Fruit fly (Drosophila melanogaster) whole organism, embryonic: ENCODE data around the gene dnc.

Experiments
- Aef1 ChIP-seq: fragments of 200-800 bp; sonication (Bioruptor generic); IDR thresholded peaks from 3 replicates; pipeline ENCODE4 v1.3.6; 2022; ENCODE audit warnings: missing biosample characterization, missing genetic modification characterization
- CG10979 ChIP-seq: fragments of 200-800 bp; sonication (Bioruptor generic); optimal IDR thresholded peaks from 2 replicates; lab custom pipeline; 2018; ENCODE audit warnings: missing biosample characterization, mild to moderate bottlenecking, missing genetic modification characterization, moderate library complexity
- CG11723 ChIP-seq: fragments of 200-800 bp; sonication (Bioruptor generic); optimal IDR thresholded peaks from 2 replicates; lab custom pipeline; 2017; ENCODE audit warnings: missing biosample characterization, mild to moderate bottlenecking, missing genetic modification characterization
- CG12155 ChIP-seq: fragments of 200-800 bp; sonication (Bioruptor generic); optimal IDR thresholded peaks from 3 replicates; lab custom pipeline; 2016; ENCODE audit warnings: missing biosample characterization, missing genetic modification characterization
- CG12391 ChIP-seq: fragments of 200-800 bp; sonication (Bioruptor generic); optimal IDR thresholded peaks from 3 replicates; lab custom pipeline; 2018; ENCODE audit warnings: missing biosample characterization, mild to moderate bottlenecking, missing genetic modification characterization, moderate library complexity
- CG12744 ChIP-seq: fragments of 200-800 bp; sonication (Bioruptor generic); optimal IDR thresholded peaks from 2 replicates; lab custom pipeline; 2016; ENCODE audit warnings: missing biosample characterization, missing genetic modification characterization
- CG13123 ChIP-seq: fragments of 200-800 bp; sonication (Bioruptor generic); optimal IDR thresholded peaks from 2 replicates; lab custom pipeline; 2016; ENCODE audit warnings: missing biosample characterization, missing genetic modification characterization
- CG13287 ChIP-seq: fragments of 200-800 bp; sonication (Bioruptor generic); IDR thresholded peaks from 2 replicates; pipeline ENCODE4 v1.3.6; 2022; ENCODE audit warnings: missing biosample characterization, missing genetic modification characterization; ENCODE audit not compliant: partially characterized antibody
- CG1529 ChIP-seq: fragments of 200-800 bp; sonication (Bioruptor generic); optimal IDR thresholded peaks from 3 replicates; lab custom pipeline; 2018; ENCODE audit warnings: missing biosample characterization, missing genetic modification characterization
- CG15601 ChIP-seq: fragments of 200-800 bp; sonication (Bioruptor generic); optimal IDR thresholded peaks from 3 replicates; lab custom pipeline; 2019; ENCODE audit warnings: missing biosample characterization, mild to moderate bottlenecking, missing genetic modification characterization, moderate library complexity
- CG17802 ChIP-seq: fragments of 200-800 bp; sonication (Bioruptor generic); optimal IDR thresholded peaks from 2 replicates; lab custom pipeline; 2018; ENCODE audit warnings: missing biosample characterization, mild to moderate bottlenecking, missing genetic modification characterization, moderate library complexity
- CG18476 ChIP-seq: fragments of 200-800 bp; sonication (Bioruptor generic); optimal IDR thresholded peaks from 2 replicates; lab custom pipeline; 2016; ENCODE audit warnings: missing biosample characterization, mild to moderate bottlenecking, missing genetic modification characterization
- CG2202 ChIP-seq: fragments of 200-800 bp; sonication (Bioruptor generic); optimal IDR thresholded peaks from 2 replicates; lab custom pipeline; 2018; ENCODE audit warnings: missing biosample characterization, mild to moderate bottlenecking, missing genetic modification characterization
- CG32772 ChIP-seq: fragments of 200-800 bp; sonication (Bioruptor generic); IDR thresholded peaks from 2 replicates; pipeline ENCODE4 v1.3.6; 2022; ENCODE audit warnings: missing biosample characterization, missing genetic modification characterization
- CG33557 ChIP-seq: fragments of 200-800 bp; sonication (Bioruptor generic); optimal IDR thresholded peaks from 2 replicates; lab custom pipeline; 2019; ENCODE audit warnings: missing biosample characterization, mild to moderate bottlenecking, missing genetic modification characterization, moderate library complexity
- CG43689 ChIP-seq: fragments of 200-800 bp; sonication (Bioruptor generic); IDR thresholded peaks from 2 replicates; pipeline ENCODE4 v1.3.6; 2022; ENCODE audit warnings: missing biosample characterization, missing genetic modification characterization
- CG4617 ChIP-seq: fragments of 200-800 bp; sonication (Bioruptor generic); optimal IDR thresholded peaks from 3 replicates; lab custom pipeline; 2016; ENCODE audit warnings: missing biosample characterization, missing genetic modification characterization, borderline replicate concordance
- CG5245 ChIP-seq: fragments of 200-800 bp; sonication (Bioruptor generic); optimal IDR thresholded peaks from 3 replicates; lab custom pipeline; 2016; ENCODE audit warnings: missing biosample characterization, missing genetic modification characterization
- CG6654 ChIP-seq: fragments of 200-800 bp; sonication (Bioruptor generic); optimal IDR thresholded peaks from 2 replicates; lab custom pipeline; 2017; ENCODE audit warnings: missing biosample characterization, mild to moderate bottlenecking, missing genetic modification characterization
- CG6791 ChIP-seq: fragments of 200-800 bp; sonication (Bioruptor generic); IDR thresholded peaks from 3 replicates; pipeline ENCODE4 v1.3.6; 2022; ENCODE audit warnings: missing biosample characterization, missing genetic modification characterization; ENCODE audit not compliant: partially characterized antibody
- CG8290 ChIP-seq, 3 experiments: fragments of 200-800 bp; sonication (Bioruptor generic); optimal IDR thresholded peaks; 2 replicates each; lab custom pipeline; 2016 to 2019; ENCODE audit warnings: missing biosample characterization in 3 of 3, missing genetic modification characterization in 3 of 3, mild to moderate bottlenecking in 2 of 3, moderate library complexity in 1 of 3
- CG9609 ChIP-seq: fragments of 200-800 bp; sonication (Bioruptor generic); optimal IDR thresholded peaks from 3 replicates; lab custom pipeline; 2016; ENCODE audit warnings: missing biosample characterization, missing genetic modification characterization
- D19A ChIP-seq: fragments of 200-800 bp; optimal IDR thresholded peaks from 3 replicates; lab custom pipeline; 2019; ENCODE audit warnings: missing biosample characterization, mild to moderate bottlenecking, missing genetic modification characterization, moderate library complexity
- Dek ChIP-seq: fragments of 200-800 bp; sonication (Bioruptor generic); optimal IDR thresholded peaks from 3 replicates; lab custom pipeline; 2019; ENCODE audit warnings: missing biosample characterization, mild to moderate bottlenecking, missing genetic modification characterization, moderate library complexity
- Dp ChIP-seq: fragments of 200-800 bp; sonication (Bioruptor generic); optimal IDR thresholded peaks from 2 replicates; lab custom pipeline; 2018; ENCODE audit warnings: missing biosample characterization, mild to moderate bottlenecking, missing genetic modification characterization, moderate library complexity
- GATAe ChIP-seq: fragments of 200-800 bp; sonication (Bioruptor generic); conservative IDR thresholded peaks from 2 replicates; pipeline ENCODE4 v1.3.6; 2022; ENCODE audit warnings: missing biosample characterization, missing genetic modification characterization
- Gsc ChIP-seq: fragments of 200-800 bp; sonication (Bioruptor generic); IDR thresholded peaks from 2 replicates; pipeline ENCODE4 v1.3.6; 2022; ENCODE audit warnings: missing biosample characterization, missing genetic modification characterization
- HLH4C ChIP-seq: fragments of 200-800 bp; sonication (Bioruptor generic); IDR thresholded peaks from 3 replicates; pipeline ENCODE4 v1.3.6; 2022; ENCODE audit warnings: missing biosample characterization, missing genetic modification characterization; ENCODE audit not compliant: partially characterized antibody
- Hand ChIP-seq: fragments of 200-800 bp; sonication (Bioruptor generic); optimal IDR thresholded peaks from 2 replicates; lab custom pipeline; 2017; ENCODE audit warnings: mild to moderate bottlenecking, missing biosample characterization, missing genetic modification reagents, missing genetic modification characterization
- Hey ChIP-seq: fragments of 200-800 bp; sonication (Bioruptor generic); optimal IDR thresholded peaks from 3 replicates; lab custom pipeline; 2018; ENCODE audit warnings: missing biosample characterization, mild to moderate bottlenecking, missing genetic modification characterization
- Lhr ChIP-seq: fragments of 200-800 bp; sonication (Bioruptor generic); optimal IDR thresholded peaks from 3 replicates; lab custom pipeline; 2017; ENCODE audit warnings: mild to moderate bottlenecking, missing biosample characterization, missing genetic modification reagents, missing genetic modification characterization
- Mes4 ChIP-seq: fragments of 200-800 bp; sonication (Bioruptor generic); optimal IDR thresholded peaks from 2 replicates; lab custom pipeline; 2016; ENCODE audit warnings: missing biosample characterization, missing genetic modification characterization
- Mrtf ChIP-seq: fragments of 200-800 bp; sonication (Bioruptor generic); IDR thresholded peaks from 3 replicates; pipeline ENCODE4 v1.3.6; 2022; ENCODE audit warnings: missing biosample characterization, missing genetic modification characterization
- Pdp1 ChIP-seq, 2 experiments: fragments of 200-800 bp; sonication (Bioruptor generic); optimal IDR thresholded peaks; 3 replicates each; lab custom pipeline; 2016; ENCODE audit warnings: missing biosample characterization in 2 of 2, missing genetic modification characterization in 2 of 2, mild to moderate bottlenecking in 1 of 2, moderate library complexity in 1 of 2
- Side ChIP-seq: fragments of 200-800 bp; sonication (Bioruptor generic); optimal IDR thresholded peaks from 2 replicates; lab custom pipeline; 2016; ENCODE audit warnings: missing biosample characterization, missing genetic modification characterization
- Spps ChIP-seq: fragments of 200-800 bp; sonication (Bioruptor generic); optimal IDR thresholded peaks from 2 replicates; lab custom pipeline; 2018; ENCODE audit warnings: missing biosample characterization, mild to moderate bottlenecking, missing genetic modification characterization
- Stat92E ChIP-seq, 3 experiments: fragments of >200 bp in 2 of 3; fragments of 200-800 bp in 1 of 3; sonication (Bioruptor generic) in 1 of 3; optimal IDR thresholded peaks; 2 replicates each; lab custom pipeline; 2017 to 2019; ENCODE audit warnings: missing biosample characterization in 3 of 3, missing genetic modification characterization in 3 of 3, mild to moderate bottlenecking in 1 of 3, moderate library complexity in 1 of 3
- Taf1 ChIP-seq: fragments of 200-800 bp; sonication (Bioruptor generic); IDR thresholded peaks from 2 replicates; pipeline ENCODE4 v1.3.6; 2022; ENCODE audit warnings: missing biosample characterization, missing genetic modification characterization
- az2 ChIP-seq: fragments of 200-800 bp; sonication (Bioruptor generic); optimal IDR thresholded peaks from 3 replicates; lab custom pipeline; 2016; ENCODE audit warnings: missing biosample characterization, missing genetic modification characterization
- disco-r ChIP-seq: fragments of 200-800 bp; sonication (Bioruptor generic); optimal IDR thresholded peaks from 2 replicates; lab custom pipeline; 2016; ENCODE audit warnings: missing biosample characterization, missing genetic modification characterization
- eve ChIP-seq, 2 experiments: fragments of >200 bp; optimal IDR thresholded peaks; 2 replicates each; lab custom pipeline; 2017; ENCODE audit warnings: missing biosample characterization in 2 of 2, missing genetic modification characterization in 2 of 2
- ind ChIP-seq: fragments of 200-800 bp; sonication (Bioruptor generic); optimal IDR thresholded peaks from 3 replicates; lab custom pipeline; 2016; ENCODE audit warnings: missing biosample characterization, missing genetic modification characterization
- kah ChIP-seq: fragments of 200-800 bp; sonication (Bioruptor generic); optimal IDR thresholded peaks from 2 replicates; lab custom pipeline; 2018; ENCODE audit warnings: missing biosample characterization, mild to moderate bottlenecking, missing genetic modification characterization
- klu ChIP-seq: fragments of 200-800 bp; sonication (Bioruptor generic); IDR thresholded peaks from 2 replicates; pipeline ENCODE4 v1.3.6; 2022; ENCODE audit warnings: missing biosample characterization, missing genetic modification characterization
- lbe ChIP-seq: fragments of 200-800 bp; sonication (Bioruptor generic); optimal IDR thresholded peaks from 2 replicates; lab custom pipeline; 2016; ENCODE audit warnings: missing biosample characterization, mild to moderate bottlenecking, missing genetic modification characterization
- lola ChIP-seq, 3 experiments: fragments of >200 bp in 2 of 3; fragments of 200-800 bp in 1 of 3; sonication (Bioruptor generic) in 1 of 3; optimal IDR thresholded peaks; 2 replicates each; lab custom pipeline; 2017 to 2019; ENCODE audit warnings: missing biosample characterization in 3 of 3, missing genetic modification characterization in 3 of 3, mild to moderate bottlenecking in 1 of 3, moderate library complexity in 1 of 3
- pb ChIP-seq: fragments of 200-800 bp; sonication (Bioruptor generic); optimal IDR thresholded peaks from 3 replicates; lab custom pipeline; 2016; ENCODE audit warnings: missing biosample characterization, missing genetic modification characterization
- tll ChIP-seq, 2 experiments: fragments of 200-800 bp in 1 of 2; fragments of >200 bp in 1 of 2; sonication (Bioruptor generic) in 1 of 2; optimal IDR thresholded peaks; 2 replicates each; lab custom pipeline; 2017 to 2019; ENCODE audit warnings: missing biosample characterization in 2 of 2, missing genetic modification characterization in 2 of 2, mild to moderate bottlenecking in 1 of 2, moderate library complexity in 1 of 2
- unc-4 ChIP-seq: fragments of 200-800 bp; sonication (Bioruptor generic); IDR thresholded peaks from 2 replicates; pipeline ENCODE4 v1.3.6; 2022; ENCODE audit warnings: missing biosample characterization, missing genetic modification characterization; ENCODE audit not compliant: partially characterized antibody
- yki ChIP-seq: fragments of >200 bp; optimal IDR thresholded peaks from 3 replicates; lab custom pipeline; 2018

Gene dnc

dm6 chrX:3343680-3344079 lies 167.4 kb downstream of the dnc start:
- TF ChIP-seq CG13287 (GFP tag; lab: Robert Waterston, UW) = no peak; the same call in 1 of the 2 replicates
- TF ChIP-seq Lhr = peak; percentile 48
- TF ChIP-seq HLH4C = no peak
- no peak for TF ChIP-seq CG43689 (GFP tag; lab: Robert Waterston, UW)
- TF ChIP-seq CG9609 = peak; percentile 1
- no peak for TF ChIP-seq Stat92E (GFP tag; optimal IDR thresholded peaks at IDR 0.05; lab: Kevin White, UChicago)
- no peak for TF ChIP-seq ind (GFP tag; lab: Kevin White, UChicago)
- TF ChIP-seq CG13123 (GFP tag; lab: Kevin White, UChicago) = no peak
- TF ChIP-seq Aef1 (GFP tag; lab: Robert Waterston, UW) = no peak
- TF ChIP-seq CG12155 = no peak
- TF ChIP-seq CG11723 (GFP tag; lab: Kevin White, UChicago) = no peak
- TF ChIP-seq unc-4 = no peak
- no peak for TF ChIP-seq lola (GFP tag; optimal IDR thresholded peaks at IDR 0.05; lab: Kevin White, UChicago)
- no peak for TF ChIP-seq yki (lab: Kevin White, UChicago)
- no peak for TF ChIP-seq tll (GFP tag; optimal IDR thresholded peaks at IDR 0.05; lab: Kevin White, UChicago)
- no peak for TF ChIP-seq Dek
- TF ChIP-seq CG33557 = no peak
- TF ChIP-seq Pdp1 (GFP tag; optimal IDR thresholded peaks at IDR 0.05; lab: Kevin White, UChicago) = peak in 1 of 2 experiments; percentile 28
- TF ChIP-seq klu (GFP tag; lab: Robert Waterston, UW) = no peak
- no peak for TF ChIP-seq D19A (tag; lab: Kevin White, UChicago)
- no peak for TF ChIP-seq CG5245 (GFP tag; lab: Kevin White, UChicago)
- no peak for TF ChIP-seq Hand (GFP tag; lab: Kevin White, UChicago)
- peak; percentile 7 for TF ChIP-seq CG18476 (GFP tag; lab: Kevin White, UChicago)
- TF ChIP-seq kah = no peak
- no peak for TF ChIP-seq Mrtf (GFP tag; lab: Robert Waterston, UW)
- no peak for TF ChIP-seq CG6654
- no peak for TF ChIP-seq CG15601 (tag; lab: Kevin White, UChicago)
- TF ChIP-seq CG4617 (GFP tag; lab: Kevin White, UChicago) = no peak
- no peak for TF ChIP-seq CG32772 (GFP tag; lab: Robert Waterston, UW)
- TF ChIP-seq Side (GFP tag; lab: Kevin White, UChicago) = no peak
- TF ChIP-seq CG8290 (GFP tag; optimal IDR thresholded peaks at IDR 0.05; lab: Kevin White, UChicago) = no peak
- peak in 1 of 2 experiments; percentile 42 for TF ChIP-seq CG8290 (tag; optimal IDR thresholded peaks at IDR 0.05; lab: Kevin White, UChicago)
- TF ChIP-seq az2 (GFP tag; lab: Kevin White, UChicago) = no peak
- no peak for TF ChIP-seq Mes4 (GFP tag; lab: Kevin White, UChicago)
- TF ChIP-seq Gsc = no peak
- TF ChIP-seq disco-r (GFP tag; lab: Kevin White, UChicago) = no peak
- no peak for TF ChIP-seq Spps (tag; lab: Kevin White, UChicago)
- no peak for TF ChIP-seq Taf1
- no peak for TF ChIP-seq CG12391 (tag; lab: Kevin White, UChicago)
- no peak for TF ChIP-seq CG12744
- TF ChIP-seq CG6791 = peak; percentile 39; the same call in 1 of the 3 replicates
- TF ChIP-seq lbe (GFP tag; lab: Kevin White, UChicago) = no peak
- TF ChIP-seq eve (GFP tag; optimal IDR thresholded peaks at IDR 0.05; lab: Kevin White, UChicago) = no peak
- no peak for TF ChIP-seq GATAe (GFP tag; lab: Robert Waterston, UW)
- TF ChIP-seq pb (GFP tag; lab: Kevin White, UChicago) = no peak
- no peak for TF ChIP-seq Hey (tag; lab: Kevin White, UChicago)
- peak; percentile 13 for TF ChIP-seq CG10979 (tag; lab: Kevin White, UChicago)
- no peak for TF ChIP-seq CG1529 (GFP tag; lab: Kevin White, UChicago)
- peak; percentile 62 for TF ChIP-seq Dp
- TF ChIP-seq CG17802 = no peak
- no peak for TF ChIP-seq CG2202 (tag; lab: Kevin White, UChicago)
